Fruit fly (Drosophila melanogaster): ENCODE measurements around the gene CG3706.

Gene CG3706

dm6 chrX:900725-901345 lies 31.4 kb downstream of the CG3706 start (continued):
- TF ChIP-seq CG8089 (GFP tag; optimal IDR thresholded peaks at IDR 0.05) = peak; percentile 68
- peak; percentile 74 for TF ChIP-seq CG7372 (GFP tag; IDR thresholded peaks at IDR 0.05)
- TF ChIP-seq CG1602 (GFP tag; optimal IDR thresholded peaks at IDR 0.05) = peak; percentile 58
- TF ChIP-seq CG18599 (GFP tag; optimal IDR thresholded peaks at IDR 0.05) = peak; percentile 84
- TF ChIP-seq CG31365 (tag; optimal IDR thresholded peaks at IDR 0.05) = peak; percentile 47
- peak; percentile 59 for TF ChIP-seq D19A (tag; optimal IDR thresholded peaks at IDR 0.05)
- TF ChIP-seq Deaf1 (tag; optimal IDR thresholded peaks at IDR 0.05) = peak; percentile 43
- TF ChIP-seq knrl (GFP tag; IDR thresholded peaks at IDR 0.05; ENCODE audit: partially characterized antibody) = no peak
- TF ChIP-seq ac (GFP tag; optimal IDR thresholded peaks at IDR 0.05) = peak; percentile 31
- TF ChIP-seq cas (GFP tag; IDR thresholded peaks at IDR 0.05) = no peak
- TF ChIP-seq peb (GFP tag; IDR thresholded peaks at IDR 0.05) = peak; percentile 39; the same call in 1 of the 2 replicates
- peak; percentile 45 for TF ChIP-seq CG9437 (GFP tag; optimal IDR thresholded peaks at IDR 0.05)
- TF ChIP-seq CG3995 (GFP tag; optimal IDR thresholded peaks at IDR 0.05) = peak; percentile 11
- TF ChIP-seq nau (GFP tag; optimal IDR thresholded peaks at IDR 0.05) = peak; percentile 76
- TF ChIP-seq CG4360 (GFP tag; IDR thresholded peaks at IDR 0.05) = 0 out of 2 replicates have a peak, but pooled peaks have one; percentile 23
- TF ChIP-seq tup (GFP tag; optimal IDR thresholded peaks at IDR 0.05) = peak; percentile 20
- TF ChIP-seq CG12659 (GFP tag; optimal IDR thresholded peaks at IDR 0.05) = peak; percentile 71
- TF ChIP-seq CTCF (GFP tag; optimal IDR thresholded peaks at IDR 0.05) = peak; percentile 15
- peak; percentile 63; the same call in 1 of the 2 replicates for TF ChIP-seq ro (GFP tag; IDR thresholded peaks at IDR 0.05)
- TF ChIP-seq CG14710 (tag; optimal IDR thresholded peaks at IDR 0.05) = peak; percentile 57
- peak; percentile 37 for TF ChIP-seq gcm2 (GFP tag; optimal IDR thresholded peaks at IDR 0.05)
- peak; percentile 87 for TF ChIP-seq lab (GFP tag; optimal IDR thresholded peaks at IDR 0.05)
- TF ChIP-seq CoRest (tag; optimal IDR thresholded peaks at IDR 0.05) = peak; percentile 79
- TF ChIP-seq Drgx (GFP tag; IDR thresholded peaks at IDR 0.05) = peak; percentile 96
- TF ChIP-seq gfzf (GFP tag; optimal IDR thresholded peaks at IDR 0.05) = no peak
- TF ChIP-seq CG2678 (tag; optimal IDR thresholded peaks at IDR 0.05) = peak; percentile 86
- TF ChIP-seq CG17361 (GFP tag; IDR thresholded peaks at IDR 0.05) = peak; percentile 80
- TF ChIP-seq CG4820 (GFP tag; optimal IDR thresholded peaks at IDR 0.05) = peak; percentile 61
- peak; percentile 76 for TF ChIP-seq ranshi (GFP tag; IDR thresholded peaks at IDR 0.05)
- TF ChIP-seq CG13424 (tag; optimal IDR thresholded peaks at IDR 0.05) = peak; percentile 82
- peak; percentile 47 for TF ChIP-seq Myb (GFP tag; optimal IDR thresholded peaks at IDR 0.05)
- TF ChIP-seq eyg (GFP tag; optimal IDR thresholded peaks at IDR 0.05) = peak; percentile 38
- TF ChIP-seq tx (GFP tag; optimal IDR thresholded peaks at IDR 0.05) = peak; percentile 56
- peak; percentile 88 for TF ChIP-seq Rfx (GFP tag; IDR thresholded peaks at IDR 0.05)
- TF ChIP-seq CG11695 (GFP tag; IDR thresholded peaks at IDR 0.05) = peak; percentile 83
- peak; percentile 62 for TF ChIP-seq Dip3 (GFP tag; optimal IDR thresholded peaks at IDR 0.05)
- TF ChIP-seq fd64A (GFP tag; optimal IDR thresholded peaks at IDR 0.05) = peak; percentile 13
- peak; percentile 89 for TF ChIP-seq vvl (GFP tag; IDR thresholded peaks at IDR 0.05)
- TF ChIP-seq gsb (GFP tag; IDR thresholded peaks at IDR 0.05) = peak; percentile 44; the same call in 1 of the 2 replicates
- TF ChIP-seq ems (GFP tag; optimal IDR thresholded peaks at IDR 0.05) = peak; percentile 65
- TF ChIP-seq CG2199 (GFP tag; IDR thresholded peaks at IDR 0.05) = 0 out of 3 replicates have a peak, but pooled peaks have one; percentile 27
- no peak for TF ChIP-seq CG2129 (GFP tag; IDR thresholded peaks at IDR 0.05; ENCODE audit: partially characterized antibody)
- peak; percentile 36 for TF ChIP-seq CG33213 (GFP tag; optimal IDR thresholded peaks at IDR 0.05)
- TF ChIP-seq CG6654 (GFP tag; optimal IDR thresholded peaks at IDR 0.05) = peak; percentile 14
- TF ChIP-seq rib (GFP tag; IDR thresholded peaks at IDR 0.05) = peak; percentile 61; the same call in 1 of the 2 replicates
- peak; percentile 83 for TF ChIP-seq Ada2b (GFP tag; IDR thresholded peaks at IDR 0.05)
- TF ChIP-seq CG6272 (GFP tag; IDR thresholded peaks at IDR 0.05) = peak; percentile 55; the same call in 1 of the 2 replicates
- peak; percentile 42 for TF ChIP-seq fu2 (GFP tag; optimal IDR thresholded peaks at IDR 0.05)
- no peak for TF ChIP-seq YL-1 (GFP tag; optimal IDR thresholded peaks at IDR 0.05)
- peak; percentile 86 for TF ChIP-seq dmrt99B (tag; optimal IDR thresholded peaks at IDR 0.05)

Data from whole organism, embryonic.